Fruit fly (Drosophila melanogaster) whole organism, adult: Measurements from ENCODE around the gene Osi1.

ENCODE experiments used
- CG14711 ChIP-seq: fragments of 200-800 bp; sonication (Bioruptor generic); optimal IDR thresholded peaks from 2 replicates; lab custom pipeline; 2018; ENCODE audit warnings: missing biosample characterization, mild to moderate bottlenecking, missing genetic modification characterization, moderate library complexity
- CG7045 ChIP-seq: fragments of 200-800 bp; sonication (Bioruptor generic); optimal IDR thresholded peaks from 2 replicates; lab custom pipeline; 2017; ENCODE audit warnings: missing biosample characterization, mild to moderate bottlenecking, missing genetic modification characterization
- CG7101 ChIP-seq: fragments of 200-800 bp; sonication (Bioruptor generic); optimal IDR thresholded peaks from 2 replicates; lab custom pipeline; 2018; ENCODE audit warnings: missing biosample characterization, mild to moderate bottlenecking, missing genetic modification characterization, moderate library complexity
- Hr96 ChIP-seq: fragments of 200-800 bp; sonication (Bioruptor generic); optimal IDR thresholded peaks from 2 replicates; lab custom pipeline; 2016; ENCODE audit warnings: missing biosample characterization, missing genetic modification characterization
- cnc ChIP-seq, 2 experiments: fragments of >200 bp; optimal IDR thresholded peaks; 2 replicates each; lab custom pipeline; 2017
- kay ChIP-seq: fragments of 200-800 bp; sonication (Bioruptor generic); peaks from one replicate; lab custom pipeline; 2016; ENCODE audit warnings: missing biosample characterization, missing genetic modification characterization, borderline replicate concordance
- tj ChIP-seq: fragments of 200-800 bp; sonication (Bioruptor generic); optimal IDR thresholded peaks from 3 replicates; lab custom pipeline; 2017; ENCODE audit warnings: missing biosample characterization, mild to moderate bottlenecking, missing genetic modification characterization, moderate library complexity

dm6 chr3R:6170737-6171136, 2.6 kb upstream of the Osi1 start:
- TF ChIP-seq tj = no peak
- TF ChIP-seq kay (GFP tag; lab: Kevin White, UChicago) = no peak
- TF ChIP-seq CG7101 (tag; lab: Kevin White, UChicago) = no peak
- TF ChIP-seq CG14711 (tag; lab: Kevin White, UChicago) = no peak
- no peak for TF ChIP-seq cnc (optimal IDR thresholded peaks at IDR 0.05; lab: Kevin White, UChicago)
- no peak for TF ChIP-seq Hr96 (GFP tag; lab: Kevin White, UChicago)
- TF ChIP-seq CG7045 (GFP tag; lab: Kevin White, UChicago) = no peak
